Worm (Caenorhabditis elegans): ENCODE data around the gene T25B9.6.

Gene T25B9.6

DNA sequence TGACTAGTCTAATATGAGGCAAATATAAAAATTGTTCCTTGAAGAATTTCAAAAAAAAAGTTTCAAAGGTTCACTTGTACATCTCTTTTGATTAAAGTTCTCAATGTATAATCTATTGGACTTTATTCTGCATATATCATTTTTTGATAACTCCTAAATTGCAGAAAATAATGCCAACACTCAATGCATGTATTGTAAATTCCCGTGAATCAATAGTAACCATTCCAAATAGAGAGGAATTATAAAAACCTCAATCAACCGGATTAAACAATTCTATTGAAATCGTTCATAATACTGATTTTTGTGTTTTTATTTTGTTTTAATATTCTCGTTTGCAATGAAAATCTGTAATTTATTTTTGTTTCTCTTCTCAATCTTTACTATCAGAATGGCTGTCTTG is 7.1 kb downstream of the T25B9.6 start, which contains the start of gene T25B9.12:
TSS of gene T25B9.12 (plus strand) at position 301 of the 400 bp plus-strand sequence.
- TF ChIP-seq tbx-37 (GFP tag; conservative IDR thresholded peaks at IDR 0.05) (no peak), pes-1 (GFP tag; IDR thresholded peaks at IDR 0.05) (no peak), hmg-4 (GFP tag; optimal IDR thresholded peaks at IDR 0.05) (no peak), aly-1 (tag; optimal IDR thresholded peaks at IDR 0.05) (no peak)

DNA sequence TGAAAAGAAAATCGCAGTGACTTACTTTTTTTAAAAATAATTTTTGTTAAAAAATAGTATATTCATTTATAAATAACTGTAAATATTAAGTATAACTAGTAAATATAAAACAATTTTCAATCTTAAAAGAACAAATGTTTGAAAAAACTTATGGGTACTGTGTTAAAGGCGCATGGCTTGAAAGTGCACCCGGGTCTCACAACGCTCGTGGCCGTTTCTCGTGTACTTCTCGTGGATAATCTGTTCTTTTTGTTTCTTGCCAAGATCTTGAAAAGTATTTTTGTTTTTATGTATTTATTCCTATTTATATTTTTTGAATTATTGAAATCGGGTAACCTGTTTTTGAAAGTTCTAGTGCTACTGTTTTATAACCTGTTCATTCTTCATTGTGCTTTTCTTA is 8.1 kb downstream of the T25B9.6 start:
- no peak for TF ChIP-seq tra-4 (tag; optimal IDR thresholded peaks at IDR 0.05)
- no peak for TF ChIP-seq F13C5.2 (tag; optimal IDR thresholded peaks at IDR 0.05)
- no peak for TF ChIP-seq B0310.2 (tag; optimal IDR thresholded peaks at IDR 0.05)
- TF ChIP-seq tbx-11 (GFP tag; IDR thresholded peaks at IDR 0.05), result no peak
- no peak for TF ChIP-seq aly-1 (tag; optimal IDR thresholded peaks at IDR 0.05)
- TF ChIP-seq flt-1 (GFP tag; IDR thresholded peaks at IDR 0.05), result no peak
- TF ChIP-seq tbx-37 (GFP tag; conservative IDR thresholded peaks at IDR 0.05), result no peak
- no peak for TF ChIP-seq sea-1 (GFP tag; conservative IDR thresholded peaks at IDR 0.05)
- TF ChIP-seq hnd-1 (tag; optimal IDR thresholded peaks at IDR 0.05), result no peak
- TF ChIP-seq ama-1 (optimal IDR thresholded peaks at IDR 0.05), result no peak

DNA sequence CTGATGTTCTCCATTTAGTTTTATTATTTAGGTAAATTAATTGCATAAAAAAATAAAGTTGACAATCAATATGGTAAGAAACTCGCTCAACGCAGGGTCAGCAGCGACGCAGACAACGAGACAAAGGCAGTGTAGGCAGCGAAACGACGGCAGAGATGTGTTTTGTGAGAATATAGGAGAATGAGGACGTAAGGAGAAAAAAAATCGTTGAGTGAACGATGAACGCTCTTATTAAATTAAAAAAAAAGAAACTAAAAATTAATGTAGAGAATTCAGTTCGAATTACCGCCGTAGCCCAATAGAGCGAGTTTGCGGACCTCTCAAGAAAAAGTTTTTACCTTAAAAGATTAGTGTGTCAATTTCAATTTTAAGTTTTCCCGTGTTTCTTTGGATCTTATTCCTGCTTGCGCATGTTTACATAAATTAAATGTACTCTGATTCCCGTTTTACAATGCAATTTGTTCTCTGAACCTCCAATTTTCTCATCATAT is 10.2 kb downstream of the T25B9.6 start, which contains the start of gene T25B9.8:
TSS of gene T25B9.8 (minus strand) at position 51 of the 491 bp plus-strand sequence.
- no peak for TF ChIP-seq hnd-1 (tag; optimal IDR thresholded peaks at IDR 0.05)
- TF ChIP-seq ets-7 (tag; optimal IDR thresholded peaks at IDR 0.05), result no peak
- no peak for TF ChIP-seq aly-1 (tag; optimal IDR thresholded peaks at IDR 0.05)
- no peak for TF ChIP-seq tbx-11 (GFP tag; IDR thresholded peaks at IDR 0.05)
- no peak for TF ChIP-seq ceh-36 (tag; optimal IDR thresholded peaks at IDR 0.05)
- TF ChIP-seq F13C5.2 (tag; optimal IDR thresholded peaks at IDR 0.05), result no peak
- TF ChIP-seq pes-1 (GFP tag; IDR thresholded peaks at IDR 0.05), result no peak
- TF ChIP-seq sea-1 (GFP tag; conservative IDR thresholded peaks at IDR 0.05), result no peak
- TF ChIP-seq tbx-37 (GFP tag; conservative IDR thresholded peaks at IDR 0.05), result no peak
- TF ChIP-seq tra-4 (tag; optimal IDR thresholded peaks at IDR 0.05), result no peak
- TF ChIP-seq ceh-13 (GFP tag; optimal IDR thresholded peaks at IDR 0.05), result no peak

DNA sequence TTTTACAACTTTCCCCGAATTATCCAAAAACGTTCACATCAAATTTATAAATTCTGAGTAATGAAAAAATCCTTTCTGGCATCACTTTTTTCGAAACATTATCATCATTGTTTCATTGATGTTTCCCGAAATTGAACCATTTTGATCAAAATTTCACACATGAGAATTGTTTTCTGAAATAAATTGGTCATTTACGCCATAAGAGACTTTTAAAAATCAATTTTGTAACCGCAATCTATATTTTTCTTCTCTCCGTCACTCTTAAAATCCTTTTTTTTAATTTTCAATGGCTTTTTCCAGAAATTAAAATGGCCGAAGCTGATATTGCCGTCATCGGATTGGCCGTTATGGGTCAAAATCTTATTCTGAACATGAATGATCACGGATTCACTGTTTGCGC is 11.4 kb downstream of the T25B9.6 start, which contains the start of gene T25B9.9:
TSS of gene T25B9.9 (plus strand) at position 301 of the 400 bp plus-strand sequence.
- TF ChIP-seq flt-1 (GFP tag; IDR thresholded peaks at IDR 0.05) (no peak), ceh-36 (tag; optimal IDR thresholded peaks at IDR 0.05) (no peak), hnd-1 (tag; optimal IDR thresholded peaks at IDR 0.05) (no peak), pes-1 (GFP tag; IDR thresholded peaks at IDR 0.05) (no peak), B0310.2 (tag; optimal IDR thresholded peaks at IDR 0.05) (no peak), aly-1 (tag; optimal IDR thresholded peaks at IDR 0.05) (no peak), tra-4 (tag; optimal IDR thresholded peaks at IDR 0.05) (no peak), ets-7 (tag; optimal IDR thresholded peaks at IDR 0.05) (no peak), ceh-13 (GFP tag; optimal IDR thresholded peaks at IDR 0.05) (no peak), tbx-11 (GFP tag; IDR thresholded peaks at IDR 0.05) (no peak), sea-1 (GFP tag; conservative IDR thresholded peaks at IDR 0.05) (no peak), F13C5.2 (tag; optimal IDR thresholded peaks at IDR 0.05) (no peak), hmg-4 (GFP tag; optimal IDR thresholded peaks at IDR 0.05) (no peak), scrt-1 (GFP tag; IDR thresholded peaks at IDR 0.05) (no peak), tbx-37 (GFP tag; conservative IDR thresholded peaks at IDR 0.05) (no peak), hmbx-1 (tag; optimal IDR thresholded peaks at IDR 0.05) (no peak), ama-1 (optimal IDR thresholded peaks at IDR 0.05) (no peak)

DNA sequence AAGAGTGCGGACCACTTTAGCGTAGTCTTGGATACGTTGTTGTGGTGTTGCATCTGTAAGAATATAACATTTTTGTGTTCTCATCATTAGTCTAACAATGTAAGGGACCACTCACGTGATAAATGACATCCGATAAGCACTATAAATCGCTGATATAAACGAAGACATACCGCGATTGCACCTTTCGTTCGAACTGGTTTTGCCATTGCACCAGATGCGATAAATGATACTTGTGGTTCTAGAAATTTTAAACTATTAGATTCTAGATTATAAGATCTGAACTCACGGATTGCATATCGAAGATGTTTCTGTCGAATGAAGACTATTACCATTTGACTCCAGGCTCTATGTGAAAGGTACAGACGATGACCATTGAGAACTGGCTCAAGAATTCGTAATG is 13.4 kb downstream of the T25B9.6 start:
- TF ChIP-seq scrt-1 (GFP tag; IDR thresholded peaks at IDR 0.05) (no peak), F13C5.2 (tag; optimal IDR thresholded peaks at IDR 0.05) (no peak), tbx-37 (GFP tag; conservative IDR thresholded peaks at IDR 0.05) (no peak), pes-1 (GFP tag; IDR thresholded peaks at IDR 0.05) (no peak), ets-7 (tag; optimal IDR thresholded peaks at IDR 0.05) (no peak), hnd-1 (tag; optimal IDR thresholded peaks at IDR 0.05) (no peak), hmg-4 (GFP tag; optimal IDR thresholded peaks at IDR 0.05) (no peak)

DNA sequence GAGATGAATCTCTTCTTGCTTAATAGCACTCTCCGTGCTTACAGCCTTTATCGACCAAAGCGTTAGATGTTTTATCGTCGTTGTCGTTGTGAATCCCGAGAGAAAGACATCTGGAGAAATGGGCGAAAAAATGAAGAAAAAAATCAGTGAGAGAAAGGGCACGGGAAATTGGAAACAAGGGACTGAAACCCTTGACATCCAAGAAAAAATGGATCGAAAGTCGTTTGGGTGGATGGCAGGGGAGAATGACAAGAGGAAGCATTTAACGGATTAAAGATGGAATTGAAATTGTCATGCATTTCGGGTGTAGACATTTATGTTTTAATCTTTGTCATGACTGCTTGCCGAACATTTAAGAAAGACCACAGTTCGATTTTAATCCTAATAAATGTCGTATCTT is 15.9 kb downstream of the T25B9.6 start, which contains the start of gene inpp-1:
TSS of gene inpp-1 (minus strand) at position 101 of the 400 bp plus-strand sequence.
- TF ChIP-seq ceh-13 (GFP tag; optimal IDR thresholded peaks at IDR 0.05) (no peak), tbx-37 (GFP tag; conservative IDR thresholded peaks at IDR 0.05) (no peak), sea-1 (GFP tag; conservative IDR thresholded peaks at IDR 0.05) (no peak), scrt-1 (GFP tag; IDR thresholded peaks at IDR 0.05) (no peak), ets-7 (tag; optimal IDR thresholded peaks at IDR 0.05) (no peak), ama-1 (optimal IDR thresholded peaks at IDR 0.05) (no peak), F13C5.2 (tag; optimal IDR thresholded peaks at IDR 0.05) (no peak), hmbx-1 (tag; optimal IDR thresholded peaks at IDR 0.05) (no peak), hnd-1 (tag; optimal IDR thresholded peaks at IDR 0.05) (no peak), ceh-36 (tag; optimal IDR thresholded peaks at IDR 0.05) (no peak), tbx-11 (GFP tag; IDR thresholded peaks at IDR 0.05) (no peak), B0310.2 (tag; optimal IDR thresholded peaks at IDR 0.05) (no peak), hmg-4 (GFP tag; optimal IDR thresholded peaks at IDR 0.05) (no peak), aly-1 (tag; optimal IDR thresholded peaks at IDR 0.05) (no peak), pes-1 (GFP tag; IDR thresholded peaks at IDR 0.05) (no peak), flt-1 (GFP tag; IDR thresholded peaks at IDR 0.05) (no peak), tra-4 (tag; optimal IDR thresholded peaks at IDR 0.05) (no peak)

DNA sequence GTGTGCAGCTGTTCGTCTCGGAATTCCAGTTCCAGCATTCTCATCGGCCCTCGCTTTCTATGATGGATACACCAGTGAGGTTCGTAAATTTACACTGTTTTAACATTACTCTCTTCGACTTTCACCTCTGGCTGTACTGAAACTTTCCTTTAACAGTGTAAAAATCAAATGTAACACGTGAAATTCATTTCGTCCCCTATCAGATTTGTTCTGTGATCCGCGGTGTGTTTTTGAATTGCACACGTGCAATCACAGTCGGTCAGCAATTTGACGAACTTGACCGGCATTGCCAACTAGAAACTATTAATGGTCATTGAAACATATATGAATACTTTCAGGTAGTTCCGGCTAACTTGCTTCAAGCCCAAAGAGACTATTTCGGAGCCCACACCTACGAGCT is 19.1 kb downstream of the T25B9.6 start:
- TF ChIP-seq flt-1 (GFP tag; IDR thresholded peaks at IDR 0.05) (no peak), ceh-36 (tag; optimal IDR thresholded peaks at IDR 0.05) (no peak)

DNA sequence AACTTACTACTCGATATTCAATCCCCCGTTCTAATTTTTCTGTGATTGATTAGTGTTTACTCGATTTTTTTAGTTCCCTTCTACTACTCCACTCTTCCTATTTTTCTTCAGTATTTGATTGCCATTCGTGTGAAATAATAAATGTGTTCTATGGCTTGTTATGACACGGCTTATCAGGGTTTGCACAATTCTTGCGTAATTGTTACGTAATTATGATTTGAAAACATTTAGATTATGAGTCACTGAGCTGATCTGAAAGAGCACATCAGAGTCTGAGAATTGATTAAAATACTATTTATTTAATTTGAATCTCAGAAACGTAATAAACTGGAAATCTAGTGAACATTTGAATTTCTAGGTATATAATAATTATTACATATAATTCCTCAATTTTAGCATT is 19.7 kb downstream of the T25B9.6 start:
- no peak for TF ChIP-seq hmg-4 (GFP tag; optimal IDR thresholded peaks at IDR 0.05)
- TF ChIP-seq ama-1 (optimal IDR thresholded peaks at IDR 0.05), result no peak
